Worm (Caenorhabditis elegans) whole organism, young adult: ENCODE data around the gene mthf-1.

Source experiments
- D2030.7 ChIP-seq: fragments of 200-800 bp; sonication (Bioruptor generic); IDR thresholded peaks from 2 replicates; pipeline ENCODE4 v1.3.6; 2022; ENCODE audit warnings: missing genetic modification reagents, missing genetic modification characterization, missing compliant biosample characterization
- F22D6.2 ChIP-seq: sonication (generic microtip); optimal IDR thresholded peaks from 2 replicates; lab custom pipeline; 2016; ENCODE audit warnings: mild to moderate bottlenecking, missing genetic modification characterization, missing compliant biosample characterization
- F23B12.7 ChIP-seq: sonication (generic microtip); optimal IDR thresholded peaks from 2 replicates; lab custom pipeline; 2017; ENCODE audit warnings: missing genetic modification characterization, mild to moderate bottlenecking, missing compliant biosample characterization, antibody characterized with exemption, moderate library complexity; ENCODE audit not compliant: insufficient read depth
- K12H6.12 ChIP-seq: fragments of 200-800 bp; sonication (Bioruptor generic); optimal IDR thresholded peaks from 2 replicates; lab custom pipeline; 2018; ENCODE audit warnings: mild to moderate bottlenecking, missing genetic modification characterization, missing compliant biosample characterization
- Y53G8AR.9 ChIP-seq: fragments of 200-800 bp; sonication (Bioruptor generic); conservative IDR thresholded peaks from 2 replicates; pipeline ENCODE4 v1.3.6; 2022; ENCODE audit warnings: missing genetic modification reagents, missing genetic modification characterization, missing compliant biosample characterization
- ZK185.1 ChIP-seq: sonication (generic microtip); optimal IDR thresholded peaks from 2 replicates; lab custom pipeline; 2016; ENCODE audit warnings: mild to moderate bottlenecking, missing genetic modification characterization, missing compliant biosample characterization; ENCODE audit not compliant: poor library complexity, severe bottlenecking
- ama-1 ChIP-seq, 3 experiments: fragments of 150-350 bp in 1 of 3; sonication (generic microtip) in 2 of 3; optimal IDR thresholded peaks; 2 replicates each; lab custom pipeline; 2014 to 2018; ENCODE audit warnings: missing biosample characterization in 2 of 3, missing genetic modification characterization in 2 of 3, missing genetic modification reagents in 2 of 3
- aptf-3 ChIP-seq: fragments of 200-800 bp; sonication (Bioruptor generic); IDR thresholded peaks from 2 replicates; pipeline ENCODE4 v1.3.6; 2022; ENCODE audit warnings: missing genetic modification characterization, missing compliant biosample characterization
- athp-1 ChIP-seq: sonication (generic microtip); optimal IDR thresholded peaks from 2 replicates; lab custom pipeline; 2017; ENCODE audit warnings: mild to moderate bottlenecking, missing genetic modification characterization, missing compliant biosample characterization
- ccch-3 ChIP-seq: fragments of 200-800 bp; sonication (Bioruptor generic); optimal IDR thresholded peaks from 2 replicates; lab custom pipeline; 2018; ENCODE audit warnings: mild to moderate bottlenecking, missing genetic modification characterization, missing compliant biosample characterization
- cebp-1 ChIP-seq, 2 experiments: fragments of 200-800 bp in 1 of 2; sonication (Bioruptor generic) in 1 of 2; sonication (generic microtip) in 1 of 2; IDR thresholded peaks in 1 of 2; optimal IDR thresholded peaks in 1 of 2; 2 replicates each; pipeline versions ENCODE4 v1.3.6 to Lab custom; 2017 to 2022; ENCODE audit warnings: missing compliant biosample characterization in 2 of 2, missing genetic modification characterization in 2 of 2, mild to moderate bottlenecking in 1 of 2, missing genetic modification reagents in 1 of 2, moderate library complexity in 1 of 2
- ceh-79 ChIP-seq: sonication (generic microtip); optimal IDR thresholded peaks from 2 replicates; lab custom pipeline; 2017; ENCODE audit warnings: mild to moderate bottlenecking, missing genetic modification characterization, missing compliant biosample characterization
- chd-7 ChIP-seq: sonication (generic microtip); optimal IDR thresholded peaks from 2 replicates; lab custom pipeline; 2016; ENCODE audit warnings: mild to moderate bottlenecking, missing genetic modification characterization, moderate library complexity, missing compliant biosample characterization
- die-1 ChIP-seq: sonication (generic microtip); optimal IDR thresholded peaks from 2 replicates; lab custom pipeline; 2016; ENCODE audit warnings: missing genotype, mild to moderate bottlenecking, missing genetic modification characterization, missing compliant biosample characterization
- dox-1 ChIP-seq: fragments of 200-800 bp; sonication (Bioruptor generic); IDR thresholded peaks from 2 replicates; pipeline ENCODE4 v1.3.6; 2022; ENCODE audit warnings: missing genetic modification reagents, missing genetic modification characterization, missing compliant biosample characterization
- dpl-1 ChIP-seq: fragments of 150-350 bp; optimal IDR thresholded peaks from 2 replicates; lab custom pipeline; 2014; ENCODE audit warnings: missing biosample characterization, missing genetic modification reagents, missing genetic modification characterization
- efl-1 ChIP-seq: fragments of 150-350 bp; optimal IDR thresholded peaks from 2 replicates; lab custom pipeline; 2014; ENCODE audit warnings: missing biosample characterization, missing genetic modification reagents, missing genetic modification characterization
- egl-44 ChIP-seq: fragments of 200-800 bp; sonication (Bioruptor generic); IDR thresholded peaks from 2 replicates; pipeline ENCODE4 v1.3.6; 2022; ENCODE audit warnings: missing genetic modification reagents, missing genetic modification characterization, missing compliant biosample characterization
- ekl-4 ChIP-seq: fragments of 200-800 bp; sonication (Bioruptor generic); IDR thresholded peaks from 2 replicates; pipeline ENCODE4 v1.3.6; 2022; ENCODE audit warnings: missing genetic modification reagents, missing genetic modification characterization, missing compliant biosample characterization
- ets-4 ChIP-seq: fragments of 200-800 bp; sonication (Bioruptor generic); optimal IDR thresholded peaks from 2 replicates; lab custom pipeline; 2018; ENCODE audit warnings: mild to moderate bottlenecking, missing genetic modification characterization, missing compliant biosample characterization
- hlh-26 ChIP-seq: fragments of 200-800 bp; sonication (Bioruptor generic); conservative IDR thresholded peaks from 2 replicates; pipeline ENCODE4 v1.3.6; 2022; ENCODE audit warnings: missing genetic modification reagents, missing genetic modification characterization, missing compliant biosample characterization
- hsf-1 ChIP-seq: fragments of 200-800 bp; sonication (Bioruptor generic); IDR thresholded peaks from 2 replicates; pipeline ENCODE4 v1.3.6; 2022; ENCODE audit warnings: missing genetic modification reagents, missing genetic modification characterization, missing compliant biosample characterization
- lag-1 ChIP-seq: fragments of 200-800 bp; sonication (Bioruptor generic); IDR thresholded peaks from 2 replicates; pipeline ENCODE4 v1.3.6; 2022; ENCODE audit warnings: missing genetic modification reagents, missing genetic modification characterization, missing compliant biosample characterization
- let-526 ChIP-seq: fragments of 200-800 bp; sonication (Bioruptor generic); IDR thresholded peaks from 2 replicates; pipeline ENCODE4 v1.3.6; 2022; ENCODE audit warnings: missing genetic modification reagents, missing genetic modification characterization, missing compliant biosample characterization
- let-607 ChIP-seq, 2 experiments: fragments of 200-800 bp in 1 of 2; sonication (Bioruptor generic) in 1 of 2; sonication (generic microtip) in 1 of 2; optimal IDR thresholded peaks; 2 replicates each; lab custom pipeline; 2016 to 2018; ENCODE audit warnings: mild to moderate bottlenecking in 2 of 2, missing compliant biosample characterization in 2 of 2, missing genetic modification characterization in 2 of 2, moderate library complexity in 2 of 2, missing genotype in 1 of 2
- lin-26 ChIP-seq: fragments of 200-800 bp; sonication (Bioruptor generic); IDR thresholded peaks from 2 replicates; pipeline ENCODE4 v1.3.6; 2022; ENCODE audit warnings: missing genetic modification reagents, missing genetic modification characterization, missing compliant biosample characterization
- lin-40 ChIP-seq: sonication (generic microtip); optimal IDR thresholded peaks from 2 replicates; lab custom pipeline; 2016; ENCODE audit warnings: missing genetic modification characterization, mild to moderate bottlenecking, missing compliant biosample characterization, missing genotype, missing genetic modification reagents
- lsl-1 ChIP-seq: fragments of 200-800 bp; sonication (Bioruptor generic); optimal IDR thresholded peaks from 2 replicates; lab custom pipeline; 2018; ENCODE audit warnings: mild to moderate bottlenecking, missing genetic modification characterization, moderate library complexity, missing compliant biosample characterization
- madf-10 ChIP-seq: sonication (generic microtip); optimal IDR thresholded peaks from 2 replicates; lab custom pipeline; 2016; ENCODE audit warnings: mild to moderate bottlenecking, missing genetic modification characterization, missing compliant biosample characterization
- madf-3 ChIP-seq: fragments of 200-800 bp; sonication (Bioruptor generic); IDR thresholded peaks from 2 replicates; pipeline ENCODE4 v1.3.6; 2022; ENCODE audit warnings: missing genetic modification reagents, missing genetic modification characterization, missing compliant biosample characterization
- madf-8 ChIP-seq: fragments of 200-800 bp; sonication (Bioruptor generic); conservative IDR thresholded peaks from 2 replicates; pipeline ENCODE4 v1.3.6; 2022; ENCODE audit warnings: missing genetic modification reagents, missing genetic modification characterization, missing compliant biosample characterization
- mcd-1 ChIP-seq: fragments of 200-800 bp; sonication (Bioruptor generic); IDR thresholded peaks from 2 replicates; pipeline ENCODE4 v1.3.6; 2022; ENCODE audit warnings: missing genetic modification reagents, missing genetic modification characterization, missing compliant biosample characterization
- mel-28 ChIP-seq: sonication (generic microtip); optimal IDR thresholded peaks from 2 replicates; lab custom pipeline; 2016; ENCODE audit warnings: borderline replicate concordance, mild to moderate bottlenecking, missing genetic modification characterization, missing compliant biosample characterization
- mes-4 ChIP-seq: sonication (generic microtip); optimal IDR thresholded peaks from 2 replicates; lab custom pipeline; 2016; ENCODE audit warnings: missing genotype, missing genetic modification characterization, missing compliant biosample characterization
- mxl-1 ChIP-seq: sonication (generic microtip); optimal IDR thresholded peaks from 2 replicates; lab custom pipeline; 2016; ENCODE audit warnings: missing genetic modification characterization, missing compliant biosample characterization
- nfyb-1 ChIP-seq: fragments of 200-800 bp; sonication (Bioruptor generic); IDR thresholded peaks from 2 replicates; pipeline ENCODE4 v1.3.6; 2022; ENCODE audit warnings: missing genetic modification reagents, missing genetic modification characterization, missing compliant biosample characterization
- rec-8 ChIP-seq, 2 experiments: sonication (generic microtip); optimal IDR thresholded peaks; 2 replicates each; lab custom pipeline; 2016; ENCODE audit warnings: mild to moderate bottlenecking in 2 of 2, missing genetic modification characterization in 2 of 2, missing genetic modification reagents in 2 of 2, missing genotype in 2 of 2, missing biosample characterization in 1 of 2, missing compliant biosample characterization in 1 of 2, moderate library complexity in 1 of 2
- rpc-1 ChIP-seq, 2 experiments: fragments of 150-350 bp in 1 of 2; sonication (generic microtip) in 1 of 2; optimal IDR thresholded peaks; 2 replicates each; lab custom pipeline; 2014 to 2018; ENCODE audit warnings: missing biosample characterization in 1 of 2, missing genetic modification characterization in 1 of 2, missing genetic modification reagents in 1 of 2, missing genotype in 1 of 2
- snpc-1.3 ChIP-seq: sonication (generic microtip); optimal IDR thresholded peaks from 2 replicates; lab custom pipeline; 2017; ENCODE audit warnings: missing genetic modification characterization, mild to moderate bottlenecking, missing compliant biosample characterization, antibody characterized with exemption, moderate library complexity, missing genotype, missing genetic modification reagents; ENCODE audit not compliant: insufficient read depth
- somi-1 ChIP-seq: fragments of 200-800 bp; sonication (Bioruptor generic); optimal IDR thresholded peaks from 2 replicates; lab custom pipeline; 2018; ENCODE audit warnings: mild to moderate bottlenecking, missing genetic modification characterization, missing compliant biosample characterization
- tbp1 ChIP-seq: fragments of 200-800 bp; sonication (Bioruptor generic); optimal IDR thresholded peaks from 2 replicates; lab custom pipeline; 2018; ENCODE audit warnings: mild to moderate bottlenecking, missing genetic modification characterization, missing compliant biosample characterization
- unc-130 ChIP-seq: sonication (generic microtip); optimal IDR thresholded peaks from 2 replicates; lab custom pipeline; 2016; ENCODE audit warnings: missing genetic modification reagents, missing genetic modification characterization, missing compliant biosample characterization
- zim-3 ChIP-seq: sonication (generic microtip); optimal IDR thresholded peaks from 2 replicates; lab custom pipeline; 2017; ENCODE audit warnings: mild to moderate bottlenecking, missing genetic modification characterization, moderate library complexity, missing compliant biosample characterization
- ztf-22 ChIP-seq: fragments of 200-800 bp; sonication (Bioruptor generic); optimal IDR thresholded peaks from 2 replicates; lab custom pipeline; 2018; ENCODE audit warnings: mild to moderate bottlenecking, missing genetic modification characterization, moderate library complexity, missing compliant biosample characterization
- ztf-26 ChIP-seq: sonication (generic microtip); optimal IDR thresholded peaks from 2 replicates; lab custom pipeline; 2017; ENCODE audit warnings: missing genetic modification characterization, missing compliant biosample characterization
- ztf-3 ChIP-seq: fragments of 200-800 bp; sonication (Bioruptor generic); optimal IDR thresholded peaks from 2 replicates; lab custom pipeline; 2018; ENCODE audit warnings: mild to moderate bottlenecking, missing genetic modification characterization, missing compliant biosample characterization

mthf-1 gene

DNA sequence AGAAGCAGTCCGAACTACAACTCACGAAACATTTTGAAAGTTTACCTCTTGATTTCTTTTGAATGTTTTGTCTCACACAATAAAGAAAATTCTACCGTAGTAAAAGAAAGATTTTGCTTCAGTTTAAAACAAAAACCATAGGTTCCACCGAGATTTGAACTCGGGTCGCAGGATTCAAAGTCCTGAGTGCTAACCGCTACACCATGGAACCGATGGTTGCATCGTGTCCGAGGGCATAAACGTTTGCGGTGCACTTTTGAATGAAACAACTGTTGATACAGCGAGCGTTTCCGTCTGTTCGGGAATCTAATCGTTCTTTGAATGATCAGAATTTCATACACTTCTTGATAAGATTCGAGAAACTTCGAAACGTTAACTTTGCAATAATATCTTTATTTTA is 20.8 kb downstream of the mthf-1 start (continued):
- TF ChIP-seq athp-1 (tag; lab: Kevin White, UChicago) = peak; percentile 51
- TF ChIP-seq snpc-1.3 (tag; lab: Kevin White, UChicago) = no peak
- peak in 1 of 2 experiments; percentile 38 for TF ChIP-seq rec-8 (tag; optimal IDR thresholded peaks at IDR 0.05; lab: Kevin White, UChicago)
- TF ChIP-seq cebp-1 (GFP tag; IDR thresholded peaks at IDR 0.05; lab: Robert Waterston, UW) = no peak
- TF ChIP-seq cebp-1 (tag; optimal IDR thresholded peaks at IDR 0.05; lab: Kevin White, UChicago) = peak; percentile 58
- TF ChIP-seq F22D6.2 = peak; percentile 38
- TF ChIP-seq mes-4 (tag; lab: Kevin White, UChicago) = peak; percentile 8
- TF ChIP-seq tbp1 = peak; percentile 92
- TF ChIP-seq aptf-3 (GFP tag; lab: Robert Waterston, UW) = 0 out of 2 replicates have a peak, but pooled peaks have one; percentile 42
- TF ChIP-seq madf-3 (GFP tag; lab: Robert Waterston, UW) = 0 out of 2 replicates have a peak, but pooled peaks have one; percentile 25
- TF ChIP-seq ets-4 (GFP tag; lab: Kevin White, UChicago) = no peak
- no peak for TF ChIP-seq F23B12.7
- TF ChIP-seq ztf-22 (GFP tag; lab: Kevin White, UChicago) = no peak
- peak; percentile 78 for TF ChIP-seq die-1 (tag; lab: Kevin White, UChicago)
- peak; percentile 59 for TF ChIP-seq ztf-3 (GFP tag; lab: Kevin White, UChicago)
- peak; percentile 25 for TF ChIP-seq mxl-1 (tag; lab: Kevin White, UChicago)
- peak; percentile 59 for TF ChIP-seq mcd-1 (GFP tag; lab: Robert Waterston, UW)
- no peak for TF ChIP-seq K12H6.12
- no peak for TF ChIP-seq efl-1 (GFP tag; lab: Kevin White, UChicago)
- no peak for TF ChIP-seq lag-1
- TF ChIP-seq mel-28 (tag; lab: Kevin White, UChicago) = no peak
- peak; percentile 57 for TF ChIP-seq madf-8 (GFP tag; lab: Robert Waterston, UW)
- 0 out of 2 replicates have a peak, but pooled peaks have one; percentile 46 for TF ChIP-seq let-526
- peak; percentile 54 for TF ChIP-seq madf-10 (tag; lab: Kevin White, UChicago)
- peak; percentile 30 for TF ChIP-seq somi-1 (GFP tag; lab: Kevin White, UChicago)
- TF ChIP-seq hlh-26 (GFP tag; lab: Robert Waterston, UW) = no peak
- peak; percentile 54 for TF ChIP-seq ceh-79
- TF ChIP-seq lsl-1 (GFP tag; lab: Kevin White, UChicago) = peak; percentile 42
- peak; percentile 72 for TF ChIP-seq hsf-1 (GFP tag; lab: Robert Waterston, UW)
- peak; percentile 63; the same call in 1 of the 2 replicates for TF ChIP-seq Y53G8AR.9 (GFP tag; lab: Robert Waterston, UW)
- TF ChIP-seq let-607 (tag; optimal IDR thresholded peaks at IDR 0.05; lab: Kevin White, UChicago) = peak in 1 of 2 experiments; percentile 27
- 0 out of 2 replicates have a peak, but pooled peaks have one; percentile 44 for TF ChIP-seq ekl-4 (GFP tag; lab: Robert Waterston, UW)
- peak; percentile 67 for TF ChIP-seq ZK185.1 (tag; lab: Kevin White, UChicago)
- peak; percentile 60 for TF ChIP-seq lin-40 (tag; lab: Kevin White, UChicago)
- TF ChIP-seq ztf-26 (tag; lab: Kevin White, UChicago) = peak; percentile 17
- no peak for TF ChIP-seq ccch-3 (GFP tag; lab: Kevin White, UChicago)
- peak; percentile 69; the same call in 1 of the 2 replicates for TF ChIP-seq nfyb-1 (GFP tag; lab: Robert Waterston, UW)
- no peak for TF ChIP-seq dpl-1 (GFP tag; lab: Kevin White, UChicago)
- TF ChIP-seq D2030.7 (GFP tag; lab: Robert Waterston, UW) = peak; percentile 46
- peak; percentile 51 for TF ChIP-seq chd-7 (tag; lab: Kevin White, UChicago)
- peak; percentile 65; the same call in 1 of the 2 replicates for TF ChIP-seq dox-1 (GFP tag; lab: Robert Waterston, UW)
- peak; percentile 18 for TF ChIP-seq zim-3 (tag; lab: Kevin White, UChicago)
- peak; percentile 35 for TF ChIP-seq unc-130 (GFP tag; lab: Kevin White, UChicago)
- TF ChIP-seq rpc-1 (optimal IDR thresholded peaks at IDR 0.05; lab: Kevin White, UChicago) = peak; percentile 74
- TF ChIP-seq rpc-1 (tag; optimal IDR thresholded peaks at IDR 0.05; lab: Kevin White, UChicago) = peak; percentile 90
- 0 out of 2 replicates have a peak, but pooled peaks have one; percentile 36 for TF ChIP-seq egl-44 (GFP tag; lab: Robert Waterston, UW)
- no peak for TF ChIP-seq ama-1 (optimal IDR thresholded peaks at IDR 0.05; lab: Kevin White, UChicago)
- peak in 1 of 2 experiments; percentile 31 for TF ChIP-seq ama-1 (GFP tag; optimal IDR thresholded peaks at IDR 0.05; lab: Kevin White, UChicago)
- TF ChIP-seq lin-26 = peak; percentile 83
